Worm (Caenorhabditis elegans): ENCODE results near the gene ergi-1.

- no peak for TF ChIP-seq unc-62 (GFP tag; optimal IDR thresholded peaks at IDR 0.05)
- no peak for TF ChIP-seq unc-39 (tag; optimal IDR thresholded peaks at IDR 0.05)
- no peak for TF ChIP-seq ceh-9 (tag; optimal IDR thresholded peaks at IDR 0.05)
- no peak for TF ChIP-seq ceh-16 (tag; optimal IDR thresholded peaks at IDR 0.05)
- TF ChIP-seq nhr-11 (tag; optimal IDR thresholded peaks at IDR 0.05), result no peak
- peak; percentile 67 for TF ChIP-seq elt-2 (tag; optimal IDR thresholded peaks at IDR 0.05)
- TF ChIP-seq nhr-12 (tag; optimal IDR thresholded peaks at IDR 0.05), result no peak
- TF ChIP-seq egl-27 (tag; optimal IDR thresholded peaks at IDR 0.05), result no peak
- TF ChIP-seq nfya-1 (tag; optimal IDR thresholded peaks at IDR 0.05; ENCODE audit: insufficient read depth), result no peak
- TF ChIP-seq nhr-237 (tag; optimal IDR thresholded peaks at IDR 0.05), result no peak
- TF ChIP-seq aly-2 (tag; optimal IDR thresholded peaks at IDR 0.05), result no peak
- TF ChIP-seq pha-4 (tag; optimal IDR thresholded peaks at IDR 0.05), result no peak
- TF ChIP-seq pqm-1 (tag; optimal IDR thresholded peaks at IDR 0.05), result peak; percentile 46
These were observed 16.5 kb upstream of the ergi-1 start, which contains the start of gene Y102A11A.1 for ce11 chrX:2051602-2052001.

All from whole organism, L3 larva.